Worm (Caenorhabditis elegans): ENCODE measurements around the gene F01D5.3.
A peak's percentile ranks its signal among the peaks of the same experiment; 100 is the strongest.
"Not testable (repeated sequence)": the region's sequence is repeated elsewhere in the genome, so short reads cannot be mapped to it uniquely, and the experiment has no call there.

The F01D5.3 gene

ce11 chrII:14000044-14000443 is at the start of gene F01D5.3:
Gene F01D5.3, minus strand, starts transcription at chrII:14000144.
- TF ChIP-seq snpc-4 (tag; optimal IDR thresholded peaks at IDR 0.05); nhr-237 (tag; optimal IDR thresholded peaks at IDR 0.05); lin-32 (GFP tag; optimal IDR thresholded peaks at IDR 0.05): not testable (repeated sequence)

- TF ChIP-seq hlh-1 (tag; optimal IDR thresholded peaks at IDR 0.05) (peak; percentile 90), zip-8 (tag; optimal IDR thresholded peaks at IDR 0.05) (no peak), ham-2 (GFP tag; optimal IDR thresholded peaks at IDR 0.05) (peak; percentile 30), nhr-12 (tag; optimal IDR thresholded peaks at IDR 0.05) (no peak), unc-62 (GFP tag; optimal IDR thresholded peaks at IDR 0.05) (peak; percentile 68), ceh-83 (GFP tag; optimal IDR thresholded peaks at IDR 0.05) (no peak), lsy-2 (tag; optimal IDR thresholded peaks at IDR 0.05) (no peak), elt-1 (tag; optimal IDR thresholded peaks at IDR 0.05; ENCODE audit: borderline replicate concordance, insufficient read depth) (peak; percentile 30), unc-120 (tag; optimal IDR thresholded peaks at IDR 0.05; ENCODE audit: poor library complexity, severe bottlenecking) (peak; percentile 65)
Measured at ce11 chrII:14049097-14049496, 49.2 kb upstream of the F01D5.3 start.

DNA sequence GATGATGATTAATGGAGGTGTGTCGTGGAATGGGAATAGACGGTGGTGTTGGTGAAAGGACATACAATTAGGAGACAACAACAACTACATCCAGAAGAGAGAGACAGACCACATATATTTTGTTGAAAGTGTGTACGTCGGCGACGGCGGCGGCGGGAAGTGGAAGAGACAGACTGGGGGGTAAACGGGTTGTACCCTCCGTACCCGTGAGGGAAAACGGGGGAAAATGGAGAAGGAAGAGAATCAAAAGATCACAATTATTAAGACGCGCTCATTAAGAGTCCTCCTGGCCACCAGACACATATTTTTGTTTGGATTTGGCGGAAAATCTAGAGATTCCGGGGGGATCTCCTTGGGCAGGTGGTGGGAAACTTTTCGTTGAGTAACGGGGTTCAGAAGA is 46.5 kb upstream of the F01D5.3 start:
- TF ChIP-seq drap-1 (GFP tag; optimal IDR thresholded peaks at IDR 0.05), result no peak
- peak; percentile 5 for TF ChIP-seq hlh-1 (tag; optimal IDR thresholded peaks at IDR 0.05)
- TF ChIP-seq ham-2 (GFP tag; optimal IDR thresholded peaks at IDR 0.05), result no peak
- TF ChIP-seq nhr-28 (tag; optimal IDR thresholded peaks at IDR 0.05), result no peak
- no peak for TF ChIP-seq lsy-2 (tag; optimal IDR thresholded peaks at IDR 0.05)
- TF ChIP-seq mab-5 (tag; optimal IDR thresholded peaks at IDR 0.05), result no peak
- TF ChIP-seq blmp-1 (tag; optimal IDR thresholded peaks at IDR 0.05), result peak; percentile 33

DNA sequence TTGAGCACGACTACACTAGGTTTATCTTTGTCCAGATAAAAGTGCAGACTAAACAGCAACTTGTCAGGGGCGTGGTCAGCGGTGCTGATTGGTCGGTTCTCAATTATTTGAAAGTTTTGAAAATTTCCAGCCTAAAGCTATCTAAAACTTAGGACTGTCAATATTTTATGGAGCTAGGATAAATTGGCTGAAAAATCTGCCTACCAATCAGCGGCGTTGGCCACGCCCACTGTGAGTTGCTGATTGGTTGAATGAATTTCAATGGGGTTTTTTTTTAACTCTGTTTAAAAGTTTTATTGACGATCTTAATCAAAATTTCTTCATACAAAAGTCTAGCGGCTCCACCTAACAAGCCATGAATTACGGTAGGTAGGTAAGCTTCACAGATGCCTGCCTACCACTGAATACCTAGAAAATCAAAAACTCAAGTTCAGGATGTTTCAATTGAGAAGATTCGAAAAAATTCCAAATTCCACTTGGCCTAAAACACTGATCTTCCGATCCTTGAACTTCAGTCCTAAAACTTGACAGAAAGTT is 46.1 kb upstream of the F01D5.3 start:
- TF ChIP-seq sptf-1 (tag; optimal IDR thresholded peaks at IDR 0.05), result no peak
- no peak for TF ChIP-seq ham-2 (GFP tag; optimal IDR thresholded peaks at IDR 0.05)
- TF ChIP-seq mab-5 (tag; optimal IDR thresholded peaks at IDR 0.05), result no peak
- TF ChIP-seq sem-2 (GFP tag; optimal IDR thresholded peaks at IDR 0.05), result no peak
- TF ChIP-seq blmp-1 (tag; optimal IDR thresholded peaks at IDR 0.05), result no peak
- no peak for TF ChIP-seq lsy-2 (tag; optimal IDR thresholded peaks at IDR 0.05)
- no peak for TF ChIP-seq elt-1 (tag; optimal IDR thresholded peaks at IDR 0.05; ENCODE audit: borderline replicate concordance, insufficient read depth)
- TF ChIP-seq lin-32 (GFP tag; optimal IDR thresholded peaks at IDR 0.05), result no peak
- no peak for TF ChIP-seq nhr-12 (tag; optimal IDR thresholded peaks at IDR 0.05)
- TF ChIP-seq tbx-8 (GFP tag; optimal IDR thresholded peaks at IDR 0.05), result no peak
- no peak for TF ChIP-seq snpc-4 (tag; optimal IDR thresholded peaks at IDR 0.05)
- TF ChIP-seq ces-1 (GFP tag; optimal IDR thresholded peaks at IDR 0.05), result no peak
- no peak for TF ChIP-seq M03D4.4 (tag; optimal IDR thresholded peaks at IDR 0.05)

ce11 chrII:14045235-14045634 is 45.3 kb upstream of the F01D5.3 start:
- TF ChIP-seq mab-5 (tag; optimal IDR thresholded peaks at IDR 0.05) (no peak), cnd-1 (tag; optimal IDR thresholded peaks at IDR 0.05) (no peak), snpc-4 (tag; optimal IDR thresholded peaks at IDR 0.05) (no peak), nhr-12 (tag; optimal IDR thresholded peaks at IDR 0.05) (no peak), elt-1 (tag; optimal IDR thresholded peaks at IDR 0.05; ENCODE audit: borderline replicate concordance, insufficient read depth) (no peak), zip-8 (tag; optimal IDR thresholded peaks at IDR 0.05) (no peak), elt-3 (tag; optimal IDR thresholded peaks at IDR 0.05) (no peak), nhr-28 (tag; optimal IDR thresholded peaks at IDR 0.05) (no peak), lin-32 (GFP tag; optimal IDR thresholded peaks at IDR 0.05) (no peak), blmp-1 (tag; optimal IDR thresholded peaks at IDR 0.05) (no peak), lin-13 (tag; optimal IDR thresholded peaks at IDR 0.05) (no peak), ztf-11 (tag; optimal IDR thresholded peaks at IDR 0.05) (no peak), nhr-2 (tag; optimal IDR thresholded peaks at IDR 0.05) (no peak), unc-120 (tag; optimal IDR thresholded peaks at IDR 0.05; ENCODE audit: poor library complexity, severe bottlenecking) (no peak), sptf-1 (tag; optimal IDR thresholded peaks at IDR 0.05) (no peak), bed-3 (GFP tag; optimal IDR thresholded peaks at IDR 0.05) (no peak), nhr-237 (tag; optimal IDR thresholded peaks at IDR 0.05) (no peak), drap-1 (GFP tag; optimal IDR thresholded peaks at IDR 0.05) (no peak), tbx-8 (GFP tag; optimal IDR thresholded peaks at IDR 0.05) (no peak)

DNA sequence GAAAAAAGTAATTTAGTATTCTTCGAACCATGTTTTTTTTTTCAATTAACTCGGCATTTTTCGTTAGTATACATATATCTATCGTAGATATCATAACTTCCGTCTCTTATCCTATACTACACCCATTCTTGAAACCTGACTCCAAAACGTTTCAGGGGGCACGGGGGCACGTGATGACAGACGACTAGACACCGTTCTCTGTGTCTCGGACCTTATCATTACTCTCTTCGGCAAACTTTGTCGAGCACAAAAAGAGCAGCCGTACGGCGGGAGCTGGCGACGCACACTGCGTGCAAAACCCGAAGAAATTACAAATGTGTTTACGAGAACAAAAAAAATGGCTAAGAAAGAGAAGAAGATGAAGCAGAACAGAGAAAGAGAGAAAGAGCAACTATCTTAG is 44.3 kb upstream of the F01D5.3 start:
- TF ChIP-seq nhr-12 (tag; optimal IDR thresholded peaks at IDR 0.05) (no peak), mls-2 (tag; optimal IDR thresholded peaks at IDR 0.05) (no peak), unc-120 (tag; optimal IDR thresholded peaks at IDR 0.05; ENCODE audit: poor library complexity, severe bottlenecking) (peak; percentile 3), snpc-4 (tag; optimal IDR thresholded peaks at IDR 0.05) (no peak)
